Worm (Caenorhabditis elegans) whole organism, young adult: Measurements from ENCODE around the gene T22C8.6.
A peak's percentile ranks its signal among the peaks of the same experiment; 100 is the strongest.

Experiments used
- B0035.1 ChIP-seq: sonication (generic microtip); optimal IDR thresholded peaks from 2 replicates; lab custom pipeline; 2016; ENCODE audit warnings: missing genetic modification characterization, mild to moderate bottlenecking, missing compliant biosample characterization, missing genotype, missing genetic modification reagents
- F10E7.11 ChIP-seq: sonication (generic microtip); optimal IDR thresholded peaks from 2 replicates; lab custom pipeline; 2017; ENCODE audit warnings: mild to moderate bottlenecking, missing genetic modification characterization, moderate library complexity, missing compliant biosample characterization
- F22D6.2 ChIP-seq: sonication (generic microtip); optimal IDR thresholded peaks from 2 replicates; lab custom pipeline; 2016; ENCODE audit warnings: mild to moderate bottlenecking, missing genetic modification characterization, missing compliant biosample characterization
- F49E8.2 ChIP-seq: sonication (generic microtip); optimal IDR thresholded peaks from 3 replicates; lab custom pipeline; 2017; ENCODE audit warnings: missing genetic modification characterization, mild to moderate bottlenecking, missing compliant biosample characterization, antibody characterized with exemption, moderate library complexity; ENCODE audit not compliant: insufficient read depth
- F57C9.4 ChIP-seq: sonication (generic microtip); optimal IDR thresholded peaks from 2 replicates; lab custom pipeline; 2017; ENCODE audit warnings: mild to moderate bottlenecking, missing genetic modification characterization, missing compliant biosample characterization
- K11D2.4 ChIP-seq: fragments of 200-800 bp; sonication (Bioruptor generic); IDR thresholded peaks from 2 replicates; pipeline ENCODE4 v1.3.6; 2022; ENCODE audit warnings: missing genetic modification reagents, missing genetic modification characterization, missing compliant biosample characterization
- T26A5.8 ChIP-seq: sonication (generic microtip); optimal IDR thresholded peaks from 2 replicates; lab custom pipeline; 2016; ENCODE audit warnings: missing genetic modification characterization, missing compliant biosample characterization
- Y53G8AR.9 ChIP-seq: fragments of 200-800 bp; sonication (Bioruptor generic); conservative IDR thresholded peaks from 2 replicates; pipeline ENCODE4 v1.3.6; 2022; ENCODE audit warnings: missing genetic modification reagents, missing genetic modification characterization, missing compliant biosample characterization
- Y67H2A.10 ChIP-seq: fragments of 200-800 bp; sonication (Bioruptor generic); conservative IDR thresholded peaks from 2 replicates; pipeline ENCODE4 v1.3.6; 2022; ENCODE audit warnings: missing genetic modification reagents, missing genetic modification characterization, missing compliant biosample characterization
- athp-1 ChIP-seq: sonication (generic microtip); optimal IDR thresholded peaks from 2 replicates; lab custom pipeline; 2017; ENCODE audit warnings: mild to moderate bottlenecking, missing genetic modification characterization, missing compliant biosample characterization
- attf-5 ChIP-seq: fragments of 200-800 bp; sonication (Bioruptor generic); optimal IDR thresholded peaks from 2 replicates; lab custom pipeline; 2018; ENCODE audit warnings: mild to moderate bottlenecking, missing genetic modification characterization, missing compliant biosample characterization
- bed-1 ChIP-seq: fragments of 200-800 bp; sonication (Bioruptor generic); IDR thresholded peaks from 2 replicates; pipeline ENCODE4 v1.3.6; 2022; ENCODE audit warnings: missing genetic modification reagents, missing genetic modification characterization, missing compliant biosample characterization
- bed-2 ChIP-seq: fragments of 200-800 bp; sonication (Bioruptor generic); IDR thresholded peaks from 2 replicates; pipeline ENCODE4 v1.3.6; 2022; ENCODE audit warnings: missing genetic modification reagents, missing genetic modification characterization, missing compliant biosample characterization
- cebp-1 ChIP-seq, 2 experiments: fragments of 200-800 bp in 1 of 2; sonication (Bioruptor generic) in 1 of 2; sonication (generic microtip) in 1 of 2; IDR thresholded peaks in 1 of 2; optimal IDR thresholded peaks in 1 of 2; 2 replicates each; pipeline versions ENCODE4 v1.3.6 to Lab custom; 2017 to 2022; ENCODE audit warnings: missing compliant biosample characterization in 2 of 2, missing genetic modification characterization in 2 of 2, mild to moderate bottlenecking in 1 of 2, missing genetic modification reagents in 1 of 2, moderate library complexity in 1 of 2
- ceh-27 ChIP-seq: fragments of 200-800 bp; sonication (Bioruptor generic); optimal IDR thresholded peaks from 2 replicates; lab custom pipeline; 2018; ENCODE audit warnings: mild to moderate bottlenecking, missing genetic modification characterization, moderate library complexity, missing compliant biosample characterization
- chd-7 ChIP-seq: sonication (generic microtip); optimal IDR thresholded peaks from 2 replicates; lab custom pipeline; 2016; ENCODE audit warnings: mild to moderate bottlenecking, missing genetic modification characterization, moderate library complexity, missing compliant biosample characterization
- efl-1 ChIP-seq: fragments of 150-350 bp; optimal IDR thresholded peaks from 2 replicates; lab custom pipeline; 2014; ENCODE audit warnings: missing biosample characterization, missing genetic modification reagents, missing genetic modification characterization
- gei-17 ChIP-seq: fragments of 200-800 bp; sonication (Bioruptor generic); optimal IDR thresholded peaks from 2 replicates; lab custom pipeline; 2018; ENCODE audit warnings: mild to moderate bottlenecking, missing genetic modification characterization, missing compliant biosample characterization
- hmg-1.2 ChIP-seq: fragments of 200-800 bp; sonication (Bioruptor generic); IDR thresholded peaks from 2 replicates; pipeline ENCODE4 v1.3.6; 2022; ENCODE audit warnings: missing genetic modification reagents, missing genetic modification characterization, missing compliant biosample characterization
- hrde-1 ChIP-seq: sonication (generic microtip); optimal IDR thresholded peaks from 2 replicates; lab custom pipeline; 2016; ENCODE audit warnings: missing genetic modification characterization, mild to moderate bottlenecking, missing compliant biosample characterization, moderate library complexity, missing genotype, missing genetic modification reagents, borderline replicate concordance
- hsf-1 ChIP-seq: fragments of 200-800 bp; sonication (Bioruptor generic); IDR thresholded peaks from 2 replicates; pipeline ENCODE4 v1.3.6; 2022; ENCODE audit warnings: missing genetic modification reagents, missing genetic modification characterization, missing compliant biosample characterization
- lag-1 ChIP-seq: fragments of 200-800 bp; sonication (Bioruptor generic); IDR thresholded peaks from 2 replicates; pipeline ENCODE4 v1.3.6; 2022; ENCODE audit warnings: missing genetic modification reagents, missing genetic modification characterization, missing compliant biosample characterization
- lin-26 ChIP-seq: fragments of 200-800 bp; sonication (Bioruptor generic); IDR thresholded peaks from 2 replicates; pipeline ENCODE4 v1.3.6; 2022; ENCODE audit warnings: missing genetic modification reagents, missing genetic modification characterization, missing compliant biosample characterization
- lin-35 ChIP-seq, 3 experiments: fragments of 150-350 bp in 2 of 3; sonication (generic microtip) in 1 of 3; optimal IDR thresholded peaks; 2 replicates each; lab custom pipeline; 2014 to 2018; ENCODE audit warnings: missing biosample characterization in 3 of 3, missing genetic modification characterization in 3 of 3, missing genetic modification reagents in 3 of 3
- lin-40 ChIP-seq: sonication (generic microtip); optimal IDR thresholded peaks from 2 replicates; lab custom pipeline; 2016; ENCODE audit warnings: missing genetic modification characterization, mild to moderate bottlenecking, missing compliant biosample characterization, missing genotype, missing genetic modification reagents
- madf-6 ChIP-seq: fragments of 200-800 bp; sonication (Bioruptor generic); IDR thresholded peaks from 2 replicates; pipeline ENCODE4 v1.3.6; 2022; ENCODE audit warnings: missing genetic modification reagents, missing genetic modification characterization, missing compliant biosample characterization
- madf-8 ChIP-seq: fragments of 200-800 bp; sonication (Bioruptor generic); conservative IDR thresholded peaks from 2 replicates; pipeline ENCODE4 v1.3.6; 2022; ENCODE audit warnings: missing genetic modification reagents, missing genetic modification characterization, missing compliant biosample characterization
- nfyb-1 ChIP-seq: fragments of 200-800 bp; sonication (Bioruptor generic); IDR thresholded peaks from 2 replicates; pipeline ENCODE4 v1.3.6; 2022; ENCODE audit warnings: missing genetic modification reagents, missing genetic modification characterization, missing compliant biosample characterization
- sdz-38 ChIP-seq: sonication (generic microtip); optimal IDR thresholded peaks from 2 replicates; lab custom pipeline; 2016; ENCODE audit warnings: missing genotype, missing genetic modification characterization, missing compliant biosample characterization
- snpc-1.1 ChIP-seq: sonication (generic microtip); optimal IDR thresholded peaks from 2 replicates; lab custom pipeline; 2017; ENCODE audit warnings: missing genetic modification characterization, mild to moderate bottlenecking, missing compliant biosample characterization, antibody characterized with exemption, moderate library complexity, missing genotype, missing genetic modification reagents; ENCODE audit not compliant: insufficient read depth
- snpc-1.3 ChIP-seq: sonication (generic microtip); optimal IDR thresholded peaks from 2 replicates; lab custom pipeline; 2017; ENCODE audit warnings: missing genetic modification characterization, mild to moderate bottlenecking, missing compliant biosample characterization, antibody characterized with exemption, moderate library complexity, missing genotype, missing genetic modification reagents; ENCODE audit not compliant: insufficient read depth
- somi-1 ChIP-seq: fragments of 200-800 bp; sonication (Bioruptor generic); optimal IDR thresholded peaks from 2 replicates; lab custom pipeline; 2018; ENCODE audit warnings: mild to moderate bottlenecking, missing genetic modification characterization, missing compliant biosample characterization
- xnd-1 ChIP-seq: sonication (generic microtip); optimal IDR thresholded peaks from 2 replicates; lab custom pipeline; 2016; ENCODE audit warnings: missing genotype, missing genetic modification reagents, missing genetic modification characterization, missing compliant biosample characterization
- ztf-28 ChIP-seq: fragments of 200-800 bp; sonication (Bioruptor generic); IDR thresholded peaks from 2 replicates; pipeline ENCODE4 v1.3.6; 2022; ENCODE audit warnings: missing genetic modification reagents, missing genetic modification characterization, missing compliant biosample characterization

T22C8.6 gene

ce11 chrII:8590684-8591083, 39.4 kb downstream of the T22C8.6 start, which contains the start of gene aptf-4 (continued):
- TF ChIP-seq lin-35 (GFP tag; optimal IDR thresholded peaks at IDR 0.05; lab: Kevin White, UChicago): no peak

ce11 chrII:8589227-8589626, 40.9 kb downstream of the T22C8.6 start:
- TF ChIP-seq K11D2.4 (GFP tag; lab: Robert Waterston, UW): no peak

- TF ChIP-seq F22D6.2 (tag; lab: Kevin White, UChicago) (no peak), attf-5 (GFP tag; lab: Kevin White, UChicago) (no peak), F10E7.11 (tag; lab: Kevin White, UChicago) (no peak), lin-26 (GFP tag; lab: Robert Waterston, UW) (no peak), madf-6 (GFP tag; lab: Robert Waterston, UW) (no peak), efl-1 (no peak), madf-8 (no peak), hrde-1 (tag; lab: Kevin White, UChicago) (no peak), ztf-28 (GFP tag; lab: Robert Waterston, UW) (no peak), ceh-27 (GFP tag; lab: Kevin White, UChicago) (no peak), F49E8.2 (tag; lab: Kevin White, UChicago) (no peak), bed-1 (GFP tag; lab: Robert Waterston, UW) (no peak), athp-1 (no peak), hsf-1 (no peak), chd-7 (tag; lab: Kevin White, UChicago) (no peak), Y67H2A.10 (GFP tag; lab: Robert Waterston, UW) (no peak)
These were observed 41.6 kb downstream of the T22C8.6 start for ce11 chrII:8588442-8588841.

- no peak for TF ChIP-seq T26A5.8 (tag; lab: Kevin White, UChicago)
- TF ChIP-seq hmg-1.2: peak; percentile 39; the same call in 1 of the 2 replicates
- TF ChIP-seq, all 124 proteins: peak for 1
These were observed 42.3 kb downstream of the T22C8.6 start for ce11 chrII:8587660-8588230.

ce11 chrII:8585921-8586320, 44.2 kb downstream of the T22C8.6 start:
- TF ChIP-seq bed-2 (GFP tag; lab: Robert Waterston, UW): no peak
- TF ChIP-seq xnd-1: no peak
- no peak for TF ChIP-seq nfyb-1 (GFP tag; lab: Robert Waterston, UW)
- TF ChIP-seq B0035.1 (tag; lab: Kevin White, UChicago): no peak
- no peak for TF ChIP-seq Y53G8AR.9 (GFP tag; lab: Robert Waterston, UW)
- no peak for TF ChIP-seq lag-1 (GFP tag; lab: Robert Waterston, UW)
- no peak for TF ChIP-seq hrde-1 (tag; lab: Kevin White, UChicago)

ce11 chrII:8585036-8585627, 44.9 kb downstream of the T22C8.6 start, which contains the start of gene F54C9.11:
Gene F54C9.11, minus strand, starts transcription at chrII:8585086.
- TF ChIP-seq chd-7 (tag; lab: Kevin White, UChicago): no peak
- no peak for TF ChIP-seq lag-1 (GFP tag; lab: Robert Waterston, UW)
- no peak for TF ChIP-seq snpc-1.3 (tag; lab: Kevin White, UChicago)
- no peak for TF ChIP-seq sdz-38 (tag; lab: Kevin White, UChicago)
- TF ChIP-seq gei-17 (GFP tag; lab: Kevin White, UChicago): no peak
- no peak for TF ChIP-seq lin-40 (tag; lab: Kevin White, UChicago)
- TF ChIP-seq lin-35 (GFP tag; optimal IDR thresholded peaks at IDR 0.05; lab: Kevin White, UChicago): peak in 1 of 3 experiments; percentile 20
- TF ChIP-seq somi-1 (GFP tag; lab: Kevin White, UChicago): peak; percentile 35
- peak; percentile 41; the same call in 1 of the 2 replicates for TF ChIP-seq cebp-1 (GFP tag; IDR thresholded peaks at IDR 0.05; lab: Robert Waterston, UW)
- TF ChIP-seq cebp-1 (tag; optimal IDR thresholded peaks at IDR 0.05; lab: Kevin White, UChicago): peak; percentile 87
- TF ChIP-seq F57C9.4 (tag; lab: Kevin White, UChicago): no peak
- TF ChIP-seq snpc-1.1 (tag; lab: Kevin White, UChicago): no peak
